Worm (Caenorhabditis elegans) whole organism, mixed stage, embryonic: ENCODE data around the gene C50E3.12.

Experiments used
- blmp-1 ChIP-seq: fragments of 150-350 bp; optimal IDR thresholded peaks from 2 replicates; lab custom pipeline; 2014; ENCODE audit warnings: missing biosample characterization, missing genetic modification characterization
- elt-1 ChIP-seq: sonication (generic microtip); optimal IDR thresholded peaks from 2 replicates; lab custom pipeline; 2017; ENCODE audit warnings: missing genetic modification characterization, mild to moderate bottlenecking, missing compliant biosample characterization, antibody characterized with exemption, moderate library complexity, borderline replicate concordance; ENCODE audit not compliant: insufficient read depth
- lsy-2 ChIP-seq: fragments of 150-350 bp; optimal IDR thresholded peaks from 2 replicates; lab custom pipeline; 2014; ENCODE audit warnings: missing biosample characterization, missing genetic modification characterization
- mab-5 ChIP-seq: fragments of 150-350 bp; optimal IDR thresholded peaks from 2 replicates; lab custom pipeline; 2014; ENCODE audit warnings: missing biosample characterization, missing genetic modification characterization
- sem-2 ChIP-seq: fragments of 200-800 bp; sonication (Bioruptor generic); optimal IDR thresholded peaks from 2 replicates; lab custom pipeline; 2018; ENCODE audit warnings: mild to moderate bottlenecking, missing genetic modification characterization, missing compliant biosample characterization
- unc-39 ChIP-seq: fragments of 150-350 bp; optimal IDR thresholded peaks from 2 replicates; lab custom pipeline; 2014; ENCODE audit warnings: missing biosample characterization, missing genetic modification characterization
- unc-62 ChIP-seq: fragments of 150-350 bp; optimal IDR thresholded peaks from 2 replicates; lab custom pipeline; 2014; ENCODE audit warnings: missing biosample characterization, missing genetic modification reagents, missing genetic modification characterization

DNA sequence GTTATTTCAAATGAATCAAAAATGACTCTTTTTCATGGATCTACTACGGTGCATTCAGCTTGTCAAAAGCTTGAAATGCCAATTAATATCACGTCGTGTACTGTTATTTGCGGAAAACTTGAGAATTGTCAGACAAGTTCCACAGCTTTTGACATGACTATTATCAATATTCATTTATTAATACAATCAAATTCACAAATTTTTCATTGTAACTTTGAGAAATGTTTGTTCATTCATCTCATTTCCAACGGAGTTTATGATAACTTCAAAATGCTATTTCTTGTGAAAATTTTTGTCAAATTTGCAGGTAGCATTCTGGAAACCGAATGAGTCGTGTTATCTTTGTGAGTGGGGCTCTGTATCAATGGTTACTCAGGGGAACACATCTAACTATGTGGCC lies 3.7 kb downstream of the C50E3.12 start, which contains the start of gene C50E3.15:
- no peak for TF ChIP-seq unc-39 (tag; lab: Kevin White, UChicago)
- TF ChIP-seq blmp-1 (tag; lab: Kevin White, UChicago): no peak
- TF ChIP-seq unc-62 (GFP tag; lab: Kevin White, UChicago): no peak
- TF ChIP-seq sem-2 (GFP tag; lab: Kevin White, UChicago): no peak
- no peak for TF ChIP-seq mab-5 (tag; lab: Kevin White, UChicago)
- TF ChIP-seq lsy-2 (tag; lab: Kevin White, UChicago): no peak
- no peak for TF ChIP-seq elt-1 (tag; lab: Kevin White, UChicago)
